Fruit fly (Drosophila melanogaster) whole organism, embryonic: ENCODE measurements around the gene sing.

Source experiments
- Abd-B ChIP-seq: fragments of 200-800 bp; sonication (Bioruptor generic); optimal IDR thresholded peaks from 2 replicates; lab custom pipeline; 2018; ENCODE audit warnings: missing biosample characterization, mild to moderate bottlenecking, missing genetic modification characterization, moderate library complexity
- Atf6 ChIP-seq: fragments of 200-800 bp; sonication (Bioruptor generic); IDR thresholded peaks from 2 replicates; pipeline ENCODE4 v1.3.6; 2022; ENCODE audit warnings: missing biosample characterization, missing genetic modification characterization
- B-H2 ChIP-seq: fragments of 200-800 bp; sonication (Bioruptor generic); optimal IDR thresholded peaks from 2 replicates; lab custom pipeline; 2018; ENCODE audit warnings: missing biosample characterization, mild to moderate bottlenecking, missing genetic modification characterization
- Bteb2 ChIP-seq: fragments of 200-800 bp; sonication (Bioruptor generic); optimal IDR thresholded peaks from 2 replicates; lab custom pipeline; 2016; ENCODE audit warnings: missing biosample characterization, missing genetic modification characterization
- CG12391 ChIP-seq: fragments of 200-800 bp; sonication (Bioruptor generic); optimal IDR thresholded peaks from 3 replicates; lab custom pipeline; 2018; ENCODE audit warnings: missing biosample characterization, mild to moderate bottlenecking, missing genetic modification characterization, moderate library complexity
- CG12769 ChIP-seq: fragments of 200-800 bp; sonication (Bioruptor generic); optimal IDR thresholded peaks from 2 replicates; lab custom pipeline; 2019; ENCODE audit warnings: missing biosample characterization, mild to moderate bottlenecking, missing genetic modification characterization, moderate library complexity
- CG13624 ChIP-seq: fragments of 200-800 bp; sonication (Bioruptor generic); optimal IDR thresholded peaks from 2 replicates; lab custom pipeline; 2016; ENCODE audit warnings: missing biosample characterization, missing genetic modification characterization
- CG14860 ChIP-seq: fragments of 200-800 bp; sonication (Bioruptor generic); IDR thresholded peaks from 3 replicates; pipeline ENCODE4 v1.3.6; 2022; ENCODE audit warnings: missing biosample characterization, missing genetic modification characterization; ENCODE audit not compliant: partially characterized antibody
- CG15514 ChIP-seq: fragments of 200-800 bp; sonication (Bioruptor generic); optimal IDR thresholded peaks from 3 replicates; lab custom pipeline; 2017; ENCODE audit warnings: missing biosample characterization, missing genetic modification characterization, mild to moderate bottlenecking, moderate library complexity, missing genetic modification reagents
- CG1603 ChIP-seq: fragments of 200-800 bp; sonication (Bioruptor generic); optimal IDR thresholded peaks from 2 replicates; lab custom pipeline; 2019; ENCODE audit warnings: missing biosample characterization, mild to moderate bottlenecking, missing genetic modification characterization, moderate library complexity
- CG17186 ChIP-seq: fragments of 200-800 bp; sonication (Bioruptor generic); optimal IDR thresholded peaks from 3 replicates; lab custom pipeline; 2017; ENCODE audit warnings: missing biosample characterization, missing genetic modification reagents, missing genetic modification characterization
- CG17359 ChIP-seq: fragments of 200-800 bp; sonication (Bioruptor generic); optimal IDR thresholded peaks from 3 replicates; lab custom pipeline; 2018; ENCODE audit warnings: missing biosample characterization, mild to moderate bottlenecking, missing genetic modification characterization, moderate library complexity
- CG2678 ChIP-seq: fragments of 200-800 bp; sonication (Bioruptor generic); optimal IDR thresholded peaks from 3 replicates; lab custom pipeline; 2019; ENCODE audit warnings: missing biosample characterization, mild to moderate bottlenecking, missing genetic modification characterization, moderate library complexity
- CG3065 ChIP-seq: fragments of 200-800 bp; sonication (Bioruptor generic); optimal IDR thresholded peaks from 2 replicates; lab custom pipeline; 2016; ENCODE audit warnings: missing biosample characterization, missing genetic modification characterization
- CG31388 ChIP-seq: fragments of 200-800 bp; sonication (Bioruptor generic); optimal IDR thresholded peaks from 2 replicates; lab custom pipeline; 2016; ENCODE audit warnings: missing biosample characterization, missing genetic modification characterization
- CG32767 ChIP-seq: fragments of 200-800 bp; sonication (Bioruptor generic); IDR thresholded peaks from 2 replicates; pipeline ENCODE4 v1.3.6; 2022; ENCODE audit warnings: missing biosample characterization, missing genetic modification characterization
- CG4360 ChIP-seq: fragments of 200-800 bp; sonication (Bioruptor generic); IDR thresholded peaks from 2 replicates; pipeline ENCODE4 v1.3.6; 2022; ENCODE audit warnings: missing biosample characterization, missing genetic modification characterization
- CG43689 ChIP-seq: fragments of 200-800 bp; sonication (Bioruptor generic); IDR thresholded peaks from 2 replicates; pipeline ENCODE4 v1.3.6; 2022; ENCODE audit warnings: missing biosample characterization, missing genetic modification characterization
- CG6254 ChIP-seq: fragments of 200-800 bp; sonication (Bioruptor generic); optimal IDR thresholded peaks from 3 replicates; lab custom pipeline; 2017; ENCODE audit warnings: mild to moderate bottlenecking, missing biosample characterization, missing genetic modification reagents, missing genetic modification characterization
- CG7786 ChIP-seq: fragments of 200-800 bp; sonication (Bioruptor generic); optimal IDR thresholded peaks from 2 replicates; lab custom pipeline; 2016; ENCODE audit warnings: missing biosample characterization, missing genetic modification characterization
- CG9609 ChIP-seq: fragments of 200-800 bp; sonication (Bioruptor generic); optimal IDR thresholded peaks from 3 replicates; lab custom pipeline; 2016; ENCODE audit warnings: missing biosample characterization, missing genetic modification characterization
- CG9932 ChIP-seq: fragments of 200-800 bp; sonication (Bioruptor generic); IDR thresholded peaks from 2 replicates; pipeline ENCODE4 v1.3.6; 2022; ENCODE audit warnings: missing biosample characterization, missing genetic modification characterization
- CTCF ChIP-seq: fragments of 200-800 bp; sonication (Bioruptor generic); optimal IDR thresholded peaks from 2 replicates; lab custom pipeline; 2017; ENCODE audit warnings: missing biosample characterization, mild to moderate bottlenecking, missing genetic modification characterization, moderate library complexity
- D19A ChIP-seq: fragments of 200-800 bp; optimal IDR thresholded peaks from 3 replicates; lab custom pipeline; 2019; ENCODE audit warnings: missing biosample characterization, mild to moderate bottlenecking, missing genetic modification characterization, moderate library complexity
- Dip3 ChIP-seq: fragments of 200-800 bp; sonication (Bioruptor generic); optimal IDR thresholded peaks from 3 replicates; lab custom pipeline; 2016; ENCODE audit warnings: missing biosample characterization, missing genetic modification characterization
- Fer1 ChIP-seq: fragments of 200-800 bp; sonication (Bioruptor generic); optimal IDR thresholded peaks from 2 replicates; lab custom pipeline; 2017; ENCODE audit warnings: missing biosample characterization, mild to moderate bottlenecking, missing genetic modification characterization
- HLHmδ ChIP-seq: fragments of 200-800 bp; sonication (Bioruptor generic); optimal IDR thresholded peaks from 2 replicates; lab custom pipeline; 2018; ENCODE audit warnings: missing biosample characterization, mild to moderate bottlenecking, missing genetic modification characterization, moderate library complexity
- Med ChIP-seq: fragments of 200-800 bp; sonication (Bioruptor generic); peaks from one replicate; lab custom pipeline; 2016; ENCODE audit warnings: missing biosample characterization, missing genetic modification characterization, mild to moderate bottlenecking, inconsistent platforms, moderate library complexity
- Mes4 ChIP-seq: fragments of 200-800 bp; sonication (Bioruptor generic); optimal IDR thresholded peaks from 2 replicates; lab custom pipeline; 2016; ENCODE audit warnings: missing biosample characterization, missing genetic modification characterization
- br ChIP-seq: fragments of >200 bp; optimal IDR thresholded peaks from 2 replicates; lab custom pipeline; 2017
- cg ChIP-seq: fragments of 200-800 bp; sonication (Bioruptor generic); optimal IDR thresholded peaks from 3 replicates; lab custom pipeline; 2019; ENCODE audit warnings: missing biosample characterization, mild to moderate bottlenecking, missing genetic modification characterization, moderate library complexity
- corto ChIP-seq: fragments of 200-800 bp; sonication (Bioruptor generic); optimal IDR thresholded peaks from 2 replicates; lab custom pipeline; 2016; ENCODE audit warnings: missing biosample characterization, mild to moderate bottlenecking, missing genetic modification characterization, moderate library complexity
- crp ChIP-seq, 2 experiments: fragments of 200-800 bp; sonication (Bioruptor generic); optimal IDR thresholded peaks; 2 replicates in 1 of 2; 3 replicates in 1 of 2; lab custom pipeline; 2017; ENCODE audit warnings: missing biosample characterization in 2 of 2, missing genetic modification characterization in 2 of 2, mild to moderate bottlenecking in 1 of 2, moderate library complexity in 1 of 2
- eve ChIP-seq, 2 experiments: fragments of >200 bp; optimal IDR thresholded peaks; 2 replicates each; lab custom pipeline; 2017; ENCODE audit warnings: missing biosample characterization in 2 of 2, missing genetic modification characterization in 2 of 2
- gem ChIP-seq: fragments of 200-800 bp; sonication (Bioruptor generic); optimal IDR thresholded peaks from 2 replicates; lab custom pipeline; 2019; ENCODE audit warnings: missing biosample characterization, mild to moderate bottlenecking, missing genetic modification characterization, moderate library complexity
- ken ChIP-seq: fragments of 200-800 bp; sonication (Bioruptor generic); IDR thresholded peaks from 3 replicates; pipeline ENCODE4 v1.3.6; 2022; ENCODE audit warnings: missing biosample characterization, missing genetic modification characterization
- knrl ChIP-seq: fragments of 200-800 bp; sonication (Bioruptor generic); IDR thresholded peaks from 3 replicates; pipeline ENCODE4 v1.3.6; 2022; ENCODE audit warnings: missing biosample characterization, missing genetic modification characterization; ENCODE audit not compliant: partially characterized antibody
- luna ChIP-seq: fragments of 200-800 bp; sonication (Bioruptor generic); optimal IDR thresholded peaks from 2 replicates; lab custom pipeline; 2016; ENCODE audit warnings: missing biosample characterization, missing genetic modification characterization
- p53 ChIP-seq: fragments of 200-800 bp; sonication (Bioruptor generic); optimal IDR thresholded peaks from 2 replicates; lab custom pipeline; 2016; ENCODE audit warnings: missing biosample characterization, missing genetic modification characterization
- pb ChIP-seq: fragments of 200-800 bp; sonication (Bioruptor generic); optimal IDR thresholded peaks from 3 replicates; lab custom pipeline; 2016; ENCODE audit warnings: missing biosample characterization, missing genetic modification characterization
- prd ChIP-seq, 3 experiments: fragments of >200 bp in 2 of 3; fragments of 200-800 bp in 1 of 3; sonication (Bioruptor generic) in 1 of 3; optimal IDR thresholded peaks in 2 of 3; IDR thresholded peaks in 1 of 3; 2 replicates in 2 of 3; 3 replicates in 1 of 3; pipeline versions ENCODE4 v1.3.6 to Lab custom; 2017 to 2022; ENCODE audit warnings: missing biosample characterization in 1 of 3, missing genetic modification characterization in 1 of 3
- pzg ChIP-seq: fragments of 200-800 bp; sonication (Bioruptor generic); optimal IDR thresholded peaks from 3 replicates; lab custom pipeline; 2018; ENCODE audit warnings: missing biosample characterization, mild to moderate bottlenecking, missing genetic modification characterization, moderate library complexity
- rib ChIP-seq: fragments of 200-800 bp; sonication (Bioruptor generic); IDR thresholded peaks from 2 replicates; pipeline ENCODE4 v1.3.6; 2022; ENCODE audit warnings: missing biosample characterization, missing genetic modification characterization
- sc ChIP-seq, 3 experiments: fragments of >200 bp in 2 of 3; fragments of 200-800 bp in 1 of 3; sonication (Bioruptor generic) in 1 of 3; optimal IDR thresholded peaks; 2 replicates in 2 of 3; 3 replicates in 1 of 3; lab custom pipeline; 2017; ENCODE audit warnings: mild to moderate bottlenecking in 1 of 3, missing biosample characterization in 1 of 3, missing genetic modification characterization in 1 of 3, missing genetic modification reagents in 1 of 3
- slbo ChIP-seq: fragments of 200-800 bp; sonication (Bioruptor generic); IDR thresholded peaks from 2 replicates; pipeline ENCODE4 v1.3.6; 2022; ENCODE audit warnings: missing biosample characterization, missing genetic modification characterization
- so ChIP-seq: fragments of 200-800 bp; sonication (Bioruptor generic); IDR thresholded peaks from 3 replicates; pipeline ENCODE4 v1.3.6; 2022; ENCODE audit warnings: missing biosample characterization, missing genetic modification characterization
- tap ChIP-seq: fragments of 200-800 bp; optimal IDR thresholded peaks from 3 replicates; lab custom pipeline; 2019; ENCODE audit warnings: missing biosample characterization, mild to moderate bottlenecking, missing genetic modification characterization, moderate library complexity
- unpg ChIP-seq: fragments of 200-800 bp; sonication (Bioruptor generic); optimal IDR thresholded peaks from 3 replicates; lab custom pipeline; 2018; ENCODE audit warnings: missing biosample characterization, mild to moderate bottlenecking, missing genetic modification characterization, moderate library complexity
- zen ChIP-seq: fragments of 200-800 bp; sonication (Bioruptor generic); optimal IDR thresholded peaks from 3 replicates; lab custom pipeline; 2018; ENCODE audit warnings: missing biosample characterization, mild to moderate bottlenecking, missing genetic modification characterization, moderate library complexity

The sing gene

DNA sequence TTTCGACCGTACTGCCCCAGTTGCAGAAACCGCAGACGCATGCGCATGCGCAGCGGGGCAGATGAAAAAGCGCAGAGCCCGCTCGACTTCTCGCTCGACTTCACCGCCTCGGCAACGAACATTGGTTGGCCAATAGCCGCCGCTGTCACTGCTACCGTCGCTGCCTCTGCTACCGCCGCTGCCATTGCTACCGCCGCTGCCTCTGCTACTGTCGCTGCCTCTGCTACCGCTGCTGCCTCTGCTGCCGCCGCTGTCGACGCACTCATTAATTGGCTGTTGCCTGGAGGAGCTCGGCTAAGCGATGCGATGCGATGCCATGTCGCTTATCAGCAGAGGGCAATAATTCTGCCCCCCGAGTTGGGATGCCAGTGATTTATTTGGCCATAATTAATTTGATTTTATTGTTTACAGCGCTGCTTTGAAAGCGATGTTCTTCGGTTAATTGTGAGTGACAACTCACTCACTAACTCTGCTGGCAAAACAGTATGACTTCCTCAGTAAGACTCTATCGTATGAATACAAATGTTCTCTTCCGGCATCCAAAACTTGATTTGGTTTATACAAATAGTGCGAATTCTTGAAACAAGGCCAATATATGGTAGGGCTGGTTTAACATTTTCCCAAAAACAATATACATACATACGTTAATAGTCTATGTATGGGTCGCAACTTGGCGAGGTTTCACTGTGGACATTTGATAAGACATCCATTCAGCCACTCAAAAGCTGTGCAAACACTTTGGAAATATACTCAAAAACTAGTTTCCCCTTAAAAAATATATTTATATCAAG, 8.2 kb upstream of the sing start (continued):
- TF ChIP-seq Abd-B (GFP tag; lab: Kevin White, UChicago) = peak; percentile 42
- TF ChIP-seq unpg (GFP tag; lab: Kevin White, UChicago) = peak; percentile 21
- TF ChIP-seq Bteb2 = no peak
- no peak for TF ChIP-seq corto (GFP tag; lab: Kevin White, UChicago)
- TF ChIP-seq gem = peak; percentile 65
- TF ChIP-seq CG17186 (GFP tag; lab: Kevin White, UChicago) = no peak
- peak; percentile 54; the same call in 1 of the 2 replicates for TF ChIP-seq slbo (GFP tag; lab: Robert Waterston, UW)
- peak; percentile 33; the same call in 1 of the 2 replicates for TF ChIP-seq CG9932 (GFP tag; lab: Robert Waterston, UW)
- no peak for TF ChIP-seq CG14860 (GFP tag; lab: Robert Waterston, UW)
- TF ChIP-seq CG6254 (GFP tag; lab: Kevin White, UChicago) = no peak
- TF ChIP-seq CG2678 (tag; lab: Kevin White, UChicago) = peak; percentile 53
- TF ChIP-seq CG13624 = no peak
- no peak for TF ChIP-seq rib (GFP tag; lab: Robert Waterston, UW)
- 0 out of 3 replicates have a peak, but pooled peaks have one; percentile 10 for TF ChIP-seq ken (GFP tag; lab: Robert Waterston, UW)
- peak; percentile 0 for TF ChIP-seq CG7786 (GFP tag; lab: Kevin White, UChicago)
- peak; percentile 20 for TF ChIP-seq CG12391 (tag; lab: Kevin White, UChicago)
- TF ChIP-seq CG1603 (tag; lab: Kevin White, UChicago) = peak; percentile 56
- TF ChIP-seq Dip3 (GFP tag; lab: Kevin White, UChicago) = peak; percentile 8
- no peak for TF ChIP-seq CG17359
- TF ChIP-seq CG3065 (GFP tag; lab: Kevin White, UChicago) = no peak
- TF ChIP-seq cg (GFP tag; lab: Kevin White, UChicago) = no peak
- no peak for TF ChIP-seq br (lab: Kevin White, UChicago)
- no peak for TF ChIP-seq eve (GFP tag; optimal IDR thresholded peaks at IDR 0.05; lab: Kevin White, UChicago)
- TF ChIP-seq zen = no peak
- TF ChIP-seq CG32767 (GFP tag; lab: Robert Waterston, UW) = no peak
- TF ChIP-seq pzg = no peak
- TF ChIP-seq CG4360 = no peak
- TF ChIP-seq p53 (GFP tag; lab: Kevin White, UChicago) = no peak
- no peak for TF ChIP-seq CG9609 (GFP tag; lab: Kevin White, UChicago)
- TF ChIP-seq CG43689 (GFP tag; lab: Robert Waterston, UW) = no peak
- peak; percentile 87 for TF ChIP-seq Med (GFP tag; lab: Kevin White, UChicago)
- TF ChIP-seq CG31388 (GFP tag; lab: Kevin White, UChicago) = no peak
- TF ChIP-seq Mes4 (GFP tag; lab: Kevin White, UChicago) = no peak
- TF ChIP-seq CG12769 = peak; percentile 65
- peak; percentile 27 for TF ChIP-seq Fer1 (GFP tag; lab: Kevin White, UChicago)
- no peak for TF ChIP-seq luna
- TF ChIP-seq HLHmδ (GFP tag; lab: Kevin White, UChicago) = no peak
- no peak for TF ChIP-seq B-H2 (GFP tag; lab: Kevin White, UChicago)
- TF ChIP-seq CTCF (GFP tag; lab: Kevin White, UChicago) = no peak
- no peak for TF ChIP-seq pb (GFP tag; lab: Kevin White, UChicago)
- TF ChIP-seq knrl (GFP tag; lab: Robert Waterston, UW) = no peak
- TF ChIP-seq D19A (tag; lab: Kevin White, UChicago) = no peak
- TF ChIP-seq prd (optimal IDR thresholded peaks at IDR 0.05; lab: Kevin White, UChicago) = no peak
- TF ChIP-seq prd (GFP tag; IDR thresholded peaks at IDR 0.05; lab: Robert Waterston, UW) = 0 out of 3 replicates have a peak, but pooled peaks have one; percentile 16
- TF ChIP-seq CG15514 = no peak
- no peak for TF ChIP-seq crp (GFP tag; optimal IDR thresholded peaks at IDR 0.05; lab: Kevin White, UChicago)
- TF ChIP-seq Atf6 (GFP tag; lab: Robert Waterston, UW) = peak; percentile 23; the same call in 1 of the 2 replicates
- no peak for TF ChIP-seq so (GFP tag; lab: Robert Waterston, UW)
- TF ChIP-seq tap (tag; lab: Kevin White, UChicago) = no peak
- TF ChIP-seq sc (optimal IDR thresholded peaks at IDR 0.05; lab: Kevin White, UChicago) = no peak
- no peak for TF ChIP-seq sc (GFP tag; optimal IDR thresholded peaks at IDR 0.05; lab: Kevin White, UChicago)
